Worm (Caenorhabditis elegans) whole organism, L4 larva: Measurements from ENCODE around the gene Y71H2B.5.

Source experiments
- D1046.2 ChIP-seq: fragments of 200-800 bp; sonication (Bioruptor generic); IDR thresholded peaks from 2 replicates; pipeline ENCODE4 v1.3.6; 2022; ENCODE audit warnings: missing genetic modification characterization, missing compliant biosample characterization
- F44E2.7 ChIP-seq: fragments of 200-800 bp; sonication (Bioruptor generic); IDR thresholded peaks from 2 replicates; pipeline ENCODE4 v2.1.2; 2022; ENCODE audit warnings: missing genetic modification characterization, missing compliant biosample characterization
- F49E8.2 ChIP-seq: sonication (generic microtip); optimal IDR thresholded peaks from 2 replicates; lab custom pipeline; 2016; ENCODE audit warnings: missing compliant biosample characterization, mild to moderate bottlenecking, missing genetic modification characterization, borderline replicate concordance
- Y48G9A.11 ChIP-seq: fragments of 200-800 bp; sonication (Bioruptor generic); IDR thresholded peaks from 2 replicates; pipeline ENCODE4 v1.3.6; 2022; ENCODE audit warnings: missing genetic modification reagents, missing genetic modification characterization, missing compliant biosample characterization
- Y75B8A.6 ChIP-seq: fragments of 200-800 bp; sonication (Bioruptor generic); IDR thresholded peaks from 2 replicates; pipeline ENCODE4 v1.3.6; 2022; ENCODE audit warnings: missing genetic modification reagents, missing genetic modification characterization, missing compliant biosample characterization
- aha-1 ChIP-seq: fragments of 150-350 bp; peaks from one replicate; lab custom pipeline; 2014; ENCODE audit warnings: missing biosample characterization, missing genetic modification characterization
- aly-2 ChIP-seq: sonication (generic microtip); optimal IDR thresholded peaks from 2 replicates; lab custom pipeline; 2018; ENCODE audit warnings: missing biosample characterization, missing genetic modification characterization
- ama-1 ChIP-seq: fragments of 150-350 bp; optimal IDR thresholded peaks from 2 replicates; lab custom pipeline; 2014; ENCODE audit warnings: inconsistent platforms, mixed read lengths
- ces-1 ChIP-seq: fragments of 150-350 bp; sonication (generic microtip); optimal IDR thresholded peaks from 4 replicates; lab custom pipeline; 2014; ENCODE audit warnings: missing biosample characterization, missing genetic modification reagents, missing genetic modification characterization
- daf-19 ChIP-seq: fragments of 200-800 bp; sonication (Bioruptor generic); conservative IDR thresholded peaks from 2 replicates; pipeline ENCODE4 v1.3.6; 2022; ENCODE audit warnings: missing genetic modification characterization, missing compliant biosample characterization
- dmd-8 ChIP-seq: fragments of 200-800 bp; sonication (Bioruptor generic); IDR thresholded peaks from 2 replicates; pipeline ENCODE4 v1.3.6; 2022; ENCODE audit warnings: missing genetic modification characterization, missing compliant biosample characterization
- duxl-1 ChIP-seq: sonication (generic microtip); optimal IDR thresholded peaks from 2 replicates; lab custom pipeline; 2016; ENCODE audit warnings: mild to moderate bottlenecking, missing genetic modification characterization, moderate library complexity, missing compliant biosample characterization; ENCODE audit not compliant: poor library complexity
- egl-27 ChIP-seq: sonication (generic microtip); optimal IDR thresholded peaks from 3 replicates; lab custom pipeline; 2017; ENCODE audit warnings: missing biosample characterization, missing genetic modification reagents, missing genetic modification characterization
- fkh-10 ChIP-seq: fragments of 150-350 bp; optimal IDR thresholded peaks from 2 replicates; lab custom pipeline; 2014; ENCODE audit warnings: missing biosample characterization, missing genetic modification reagents, missing genetic modification characterization
- gei-8 ChIP-seq: fragments of 200-800 bp; sonication (Bioruptor generic); optimal IDR thresholded peaks from 2 replicates; lab custom pipeline; 2018; ENCODE audit warnings: mild to moderate bottlenecking, missing genetic modification characterization, missing compliant biosample characterization
- hif-1 ChIP-seq, 2 experiments: sonication (generic microtip); optimal IDR thresholded peaks; 2 replicates each; lab custom pipeline; 2016 to 2017; ENCODE audit warnings: missing compliant biosample characterization in 2 of 2, missing genetic modification characterization in 2 of 2, missing genetic modification reagents in 2 of 2, missing genotype in 2 of 2, mild to moderate bottlenecking in 1 of 2
- hlh-11 ChIP-seq: fragments of 200-800 bp; sonication (Bioruptor generic); optimal IDR thresholded peaks from 2 replicates; lab custom pipeline; 2018; ENCODE audit warnings: mild to moderate bottlenecking, missing genetic modification characterization, missing compliant biosample characterization
- hlh-30 ChIP-seq: sonication (generic microtip); optimal IDR thresholded peaks from 2 replicates; lab custom pipeline; 2017; ENCODE audit warnings: antibody characterized with exemption, mild to moderate bottlenecking, missing genetic modification characterization, missing compliant biosample characterization; ENCODE audit not compliant: insufficient read depth
- lin-1 ChIP-seq: fragments of 200-800 bp; sonication (Bioruptor generic); IDR thresholded peaks from 2 replicates; pipeline ENCODE4 v1.3.6; 2022; ENCODE audit warnings: missing genetic modification reagents, missing genetic modification characterization, missing compliant biosample characterization
- lin-29 ChIP-seq: fragments of 200-800 bp; sonication (Bioruptor generic); IDR thresholded peaks from 2 replicates; pipeline ENCODE4 v1.3.6; 2022; ENCODE audit warnings: missing genetic modification reagents, missing genetic modification characterization, missing compliant biosample characterization
- lin-38 ChIP-seq: fragments of 200-800 bp; sonication (Bioruptor generic); IDR thresholded peaks from 2 replicates; pipeline ENCODE4 v1.3.6; 2022; ENCODE audit warnings: missing genetic modification reagents, missing genetic modification characterization, missing compliant biosample characterization
- lin-39 ChIP-seq: fragments of 150-350 bp; optimal IDR thresholded peaks from 2 replicates; lab custom pipeline; 2014; ENCODE audit warnings: missing biosample characterization, missing genetic modification reagents, missing genetic modification characterization
- mep-1 ChIP-seq: fragments of 150-350 bp; sonication (generic microtip); optimal IDR thresholded peaks from 3 replicates; lab custom pipeline; 2014; ENCODE audit warnings: missing biosample characterization, missing genetic modification characterization
- mes-2 ChIP-seq: sonication (generic microtip); optimal IDR thresholded peaks from 2 replicates; lab custom pipeline; 2016; ENCODE audit warnings: missing genotype, mild to moderate bottlenecking, missing genetic modification characterization, missing compliant biosample characterization; ENCODE audit not compliant: poor library complexity, severe bottlenecking
- mxl-3 ChIP-seq: fragments of 200-800 bp; sonication (Bioruptor generic); optimal IDR thresholded peaks from 2 replicates; lab custom pipeline; 2018; ENCODE audit warnings: mild to moderate bottlenecking, missing genetic modification characterization, missing compliant biosample characterization
- nhr-102 ChIP-seq: sonication (generic microtip); optimal IDR thresholded peaks from 2 replicates; lab custom pipeline; 2016; ENCODE audit warnings: mild to moderate bottlenecking, missing genetic modification characterization, moderate library complexity, missing compliant biosample characterization
- nhr-11 ChIP-seq: fragments of 150-350 bp; optimal IDR thresholded peaks from 2 replicates; lab custom pipeline; 2014; ENCODE audit warnings: missing biosample characterization, missing genetic modification characterization
- nhr-111 ChIP-seq: fragments of 200-800 bp; sonication (Bioruptor generic); optimal IDR thresholded peaks from 2 replicates; lab custom pipeline; 2018; ENCODE audit warnings: mild to moderate bottlenecking, missing genetic modification characterization, missing compliant biosample characterization
- nhr-237 ChIP-seq: sonication (generic microtip); optimal IDR thresholded peaks from 2 replicates; lab custom pipeline; 2017; ENCODE audit warnings: missing biosample characterization, missing genetic modification characterization
- nhr-28 ChIP-seq: fragments of 150-350 bp; optimal IDR thresholded peaks from 2 replicates; lab custom pipeline; 2014; ENCODE audit warnings: missing biosample characterization, missing genetic modification characterization
- nhr-48 ChIP-seq: sonication (generic microtip); optimal IDR thresholded peaks from 2 replicates; lab custom pipeline; 2016; ENCODE audit warnings: mild to moderate bottlenecking, missing genetic modification characterization, missing compliant biosample characterization
- nhr-6 ChIP-seq: fragments of 150-350 bp; optimal IDR thresholded peaks from 2 replicates; lab custom pipeline; 2014; ENCODE audit warnings: missing biosample characterization, missing genetic modification characterization
- nhr-77 ChIP-seq: fragments of 150-350 bp; optimal IDR thresholded peaks from 2 replicates; lab custom pipeline; 2014; ENCODE audit warnings: missing biosample characterization, missing genetic modification characterization
- pha-4 ChIP-seq, 2 experiments: fragments of 150-350 bp in 1 of 2; fragments of 200-800 bp in 1 of 2; sonication (Bioruptor generic) in 1 of 2; IDR thresholded peaks in 1 of 2; optimal IDR thresholded peaks in 1 of 2; 2 replicates each; pipeline versions ENCODE4 v1.3.6 to Lab custom; 2014 to 2022; ENCODE audit warnings: missing genetic modification characterization in 2 of 2, missing genetic modification reagents in 2 of 2, missing biosample characterization in 1 of 2, missing compliant biosample characterization in 1 of 2
- sdz-12 ChIP-seq: fragments of 200-800 bp; sonication (Bioruptor generic); optimal IDR thresholded peaks from 2 replicates; lab custom pipeline; 2018; ENCODE audit warnings: mild to moderate bottlenecking, missing genetic modification characterization, missing compliant biosample characterization
- set-16 ChIP-seq: fragments of 200-800 bp; sonication (Bioruptor generic); IDR thresholded peaks from 2 replicates; pipeline ENCODE4 v1.3.6; 2022; ENCODE audit warnings: missing genetic modification reagents, missing genetic modification characterization, missing compliant biosample characterization
- snpc-4 ChIP-seq: fragments of 150-350 bp; optimal IDR thresholded peaks from 2 replicates; lab custom pipeline; 2014; ENCODE audit warnings: missing biosample characterization, missing genetic modification characterization
- spr-3 ChIP-seq: fragments of 200-800 bp; sonication (Bioruptor generic); optimal IDR thresholded peaks from 2 replicates; lab custom pipeline; 2018; ENCODE audit warnings: mild to moderate bottlenecking, missing genetic modification characterization, missing compliant biosample characterization
- unc-130 ChIP-seq: sonication (generic microtip); optimal IDR thresholded peaks from 2 replicates; lab custom pipeline; 2016; ENCODE audit warnings: missing genetic modification reagents, missing genetic modification characterization, missing compliant biosample characterization
- unc-62 ChIP-seq, 3 experiments: fragments of 150-350 bp in 1 of 3; sonication (generic microtip); optimal IDR thresholded peaks in 2 of 3; peaks in 1 of 3; 1 replicate in 1 of 3; 2 replicates in 2 of 3; lab custom pipeline; 2014 to 2017; ENCODE audit warnings: missing biosample characterization in 3 of 3, missing genetic modification characterization in 3 of 3, missing genetic modification reagents in 3 of 3, missing genotype in 1 of 3
- zag-1 ChIP-seq: fragments of 150-350 bp; optimal IDR thresholded peaks from 2 replicates; lab custom pipeline; 2014; ENCODE audit warnings: missing biosample characterization, missing genetic modification characterization
- zfp-2 ChIP-seq: sonication (generic microtip); optimal IDR thresholded peaks from 2 replicates; lab custom pipeline; 2016; ENCODE audit warnings: mild to moderate bottlenecking, missing genetic modification characterization, missing compliant biosample characterization
- zfp-3 ChIP-seq: fragments of 200-800 bp; sonication (Bioruptor generic); conservative IDR thresholded peaks from 2 replicates; pipeline ENCODE4 v1.3.6; 2022; ENCODE audit warnings: missing genetic modification reagents, missing genetic modification characterization, missing compliant biosample characterization
- zip-11 ChIP-seq: fragments of 200-800 bp; sonication (Bioruptor generic); IDR thresholded peaks from 2 replicates; pipeline ENCODE4 v1.3.6; 2022; ENCODE audit warnings: missing genetic modification characterization, missing compliant biosample characterization
- zip-2 ChIP-seq: fragments of 150-350 bp; optimal IDR thresholded peaks from 2 replicates; lab custom pipeline; 2014; ENCODE audit warnings: missing biosample characterization, missing genetic modification characterization
- ztf-7 ChIP-seq: fragments of 150-350 bp; optimal IDR thresholded peaks from 2 replicates; lab custom pipeline; 2014; ENCODE audit warnings: missing biosample characterization, missing genetic modification characterization

Gene Y71H2B.5

ce11 chrIII:2596984-2597454 lies 10.8 kb upstream of the Y71H2B.5 start, which contains the start of gene apb-1 (continued):
- TF ChIP-seq unc-62 (GFP tag; optimal IDR thresholded peaks at IDR 0.05 in 1 of 2; lab: Kevin White, UChicago): peak in 1 of 2 experiments; percentile 99
- no peak for TF ChIP-seq unc-62 (tag; optimal IDR thresholded peaks at IDR 0.05; lab: Kevin White, UChicago)
- TF ChIP-seq zip-2 (tag; lab: Kevin White, UChicago): peak; percentile 28
- TF ChIP-seq zfp-3 (GFP tag; lab: Robert Waterston, UW): peak; percentile 43; the same call in 1 of the 2 replicates
- no peak for TF ChIP-seq Y75B8A.6
- no peak for TF ChIP-seq lin-1 (GFP tag; lab: Robert Waterston, UW)
- peak; percentile 58; the same call in 1 of the 2 replicates for TF ChIP-seq lin-29
- no peak for TF ChIP-seq lin-39
- TF ChIP-seq daf-19 (GFP tag; lab: Robert Waterston, UW): no peak
- peak; percentile 95 for TF ChIP-seq mep-1 (tag; lab: Kevin White, UChicago)
- no peak for TF ChIP-seq sdz-12 (GFP tag; lab: Kevin White, UChicago)
- TF ChIP-seq zfp-2 (tag; lab: Kevin White, UChicago): peak; percentile 52
- TF ChIP-seq nhr-111: no peak
- TF ChIP-seq aly-2 (tag; lab: Kevin White, UChicago): no peak
- peak in 1 of 2 experiments; percentile 59 for TF ChIP-seq hif-1 (tag; optimal IDR thresholded peaks at IDR 0.05; lab: Kevin White, UChicago)
- TF ChIP-seq nhr-28 (tag; lab: Kevin White, UChicago): peak; percentile 39
- peak; percentile 79 for TF ChIP-seq hlh-30 (tag; lab: Kevin White, UChicago)
- TF ChIP-seq, all 104 proteins: peak for 54

ce11 chrIII:2597753-2598152 lies 10.1 kb upstream of the Y71H2B.5 start, which contains the start of gene mdt-19:
Gene mdt-19, plus strand, starts transcription at chrIII:2598053.
- TF ChIP-seq lin-38 (GFP tag; lab: Robert Waterston, UW): no peak
- no peak for TF ChIP-seq Y75B8A.6
- no peak for TF ChIP-seq gei-8
- no peak for TF ChIP-seq pha-4 (GFP tag; IDR thresholded peaks at IDR 0.05; lab: Robert Waterston, UW)
- TF ChIP-seq pha-4 (tag; optimal IDR thresholded peaks at IDR 0.05; lab: Kevin White, UChicago): no peak
- TF ChIP-seq daf-19 (GFP tag; lab: Robert Waterston, UW): no peak
- no peak for TF ChIP-seq hif-1 (tag; optimal IDR thresholded peaks at IDR 0.05; lab: Kevin White, UChicago)
- TF ChIP-seq nhr-102: no peak
- TF ChIP-seq spr-3 (GFP tag; lab: Kevin White, UChicago): no peak
- TF ChIP-seq lin-1 (GFP tag; lab: Robert Waterston, UW): no peak
- no peak for TF ChIP-seq aha-1 (tag; lab: Kevin White, UChicago)
- no peak for TF ChIP-seq zip-11 (GFP tag; lab: Robert Waterston, UW)
- no peak for TF ChIP-seq ama-1
- no peak for TF ChIP-seq mxl-3 (GFP tag; lab: Kevin White, UChicago)
- TF ChIP-seq nhr-28 (tag; lab: Kevin White, UChicago): no peak
- no peak for TF ChIP-seq hlh-11
- no peak for TF ChIP-seq dmd-8 (GFP tag; lab: Robert Waterston, UW)
- no peak for TF ChIP-seq nhr-6 (tag; lab: Kevin White, UChicago)

ce11 chrIII:2598491-2599065 lies 9.2 kb upstream of the Y71H2B.5 start:
- TF ChIP-seq nhr-237 (tag; lab: Kevin White, UChicago) (no peak), D1046.2 (GFP tag; lab: Robert Waterston, UW) (no peak), nhr-11 (tag; lab: Kevin White, UChicago) (no peak), Y48G9A.11 (GFP tag; lab: Robert Waterston, UW) (0 out of 2 replicates have a peak, but pooled peaks have one; percentile 42), zfp-3 (GFP tag; lab: Robert Waterston, UW) (no peak), nhr-77 (no peak), duxl-1 (no peak), mes-2 (tag; lab: Kevin White, UChicago) (no peak), snpc-4 (tag; lab: Kevin White, UChicago) (no peak), egl-27 (no peak), fkh-10 (GFP tag; lab: Kevin White, UChicago) (no peak), F44E2.7 (GFP tag; lab: Robert Waterston, UW) (no peak), F49E8.2 (peak; percentile 76), zfp-2 (tag; lab: Kevin White, UChicago) (no peak), ztf-7 (tag; lab: Kevin White, UChicago) (no peak), pha-4 (GFP tag; IDR thresholded peaks at IDR 0.05; lab: Robert Waterston, UW) (no peak), pha-4 (tag; optimal IDR thresholded peaks at IDR 0.05; lab: Kevin White, UChicago) (no peak), set-16 (GFP tag; lab: Robert Waterston, UW) (no peak), zip-11 (GFP tag; lab: Robert Waterston, UW) (no peak), zag-1 (tag; lab: Kevin White, UChicago) (no peak), unc-130 (GFP tag; lab: Kevin White, UChicago) (peak; percentile 33), ces-1 (GFP tag; lab: Kevin White, UChicago) (no peak), nhr-48 (no peak)
